Fruit fly (Drosophila melanogaster) whole organism, adult: Measurements from ENCODE around the gene tplus3b.
A peak's percentile ranks its signal among the peaks of the same experiment; 100 is the strongest.

Experiments
- CG12768 ChIP-seq: fragments of 200-800 bp; sonication (Bioruptor generic); optimal IDR thresholded peaks from 2 replicates; lab custom pipeline; 2017; ENCODE audit warnings: missing biosample characterization, missing genetic modification characterization, mild to moderate bottlenecking, moderate library complexity, missing genetic modification reagents
- CG14711 ChIP-seq: fragments of 200-800 bp; sonication (Bioruptor generic); optimal IDR thresholded peaks from 2 replicates; lab custom pipeline; 2018; ENCODE audit warnings: missing biosample characterization, mild to moderate bottlenecking, missing genetic modification characterization, moderate library complexity
- CG1620 ChIP-seq: fragments of 200-800 bp; sonication (Bioruptor generic); optimal IDR thresholded peaks from 2 replicates; lab custom pipeline; 2016; ENCODE audit warnings: missing biosample characterization, missing genetic modification characterization
- CG5204 ChIP-seq: fragments of 200-800 bp; sonication (Bioruptor generic); optimal IDR thresholded peaks from 2 replicates; lab custom pipeline; 2016; ENCODE audit warnings: missing biosample characterization, missing genetic modification characterization
- CG7045 ChIP-seq: fragments of 200-800 bp; sonication (Bioruptor generic); optimal IDR thresholded peaks from 2 replicates; lab custom pipeline; 2017; ENCODE audit warnings: missing biosample characterization, mild to moderate bottlenecking, missing genetic modification characterization
- CG7101 ChIP-seq: fragments of 200-800 bp; sonication (Bioruptor generic); optimal IDR thresholded peaks from 2 replicates; lab custom pipeline; 2018; ENCODE audit warnings: missing biosample characterization, mild to moderate bottlenecking, missing genetic modification characterization, moderate library complexity
- Clk ChIP-seq: fragments of 200-800 bp; sonication (Bioruptor generic); optimal IDR thresholded peaks from 2 replicates; lab custom pipeline; 2017; ENCODE audit warnings: missing biosample characterization, missing genetic modification characterization
- Crg-1 ChIP-seq: fragments of 200-800 bp; sonication (Bioruptor generic); optimal IDR thresholded peaks from 2 replicates; lab custom pipeline; 2016; ENCODE audit warnings: missing biosample characterization, missing genetic modification characterization
- Hr96 ChIP-seq: fragments of 200-800 bp; sonication (Bioruptor generic); optimal IDR thresholded peaks from 2 replicates; lab custom pipeline; 2016; ENCODE audit warnings: missing biosample characterization, missing genetic modification characterization
- Mnt ChIP-seq: fragments of 200-800 bp; sonication (Bioruptor generic); optimal IDR thresholded peaks from 2 replicates; lab custom pipeline; 2016; ENCODE audit warnings: missing biosample characterization, mild to moderate bottlenecking, missing genetic modification characterization
- bab1 ChIP-seq: fragments of 200-800 bp; sonication (Bioruptor generic); optimal IDR thresholded peaks from 3 replicates; lab custom pipeline; 2019; ENCODE audit warnings: missing biosample characterization, mild to moderate bottlenecking, missing genetic modification characterization, moderate library complexity
- cic ChIP-seq: fragments of 200-800 bp; sonication (Bioruptor generic); optimal IDR thresholded peaks from 2 replicates; lab custom pipeline; 2017; ENCODE audit warnings: missing biosample characterization, mild to moderate bottlenecking, missing genetic modification characterization, moderate library complexity
- cnc ChIP-seq, 2 experiments: fragments of >200 bp; optimal IDR thresholded peaks; 2 replicates each; lab custom pipeline; 2017
- kay ChIP-seq: fragments of 200-800 bp; sonication (Bioruptor generic); peaks from one replicate; lab custom pipeline; 2016; ENCODE audit warnings: missing biosample characterization, missing genetic modification characterization, borderline replicate concordance
- ovo ChIP-seq: fragments of 200-800 bp; sonication (Bioruptor generic); optimal IDR thresholded peaks from 2 replicates; lab custom pipeline; 2016; ENCODE audit warnings: missing biosample characterization, missing genetic modification characterization
- pad ChIP-seq: fragments of 200-800 bp; sonication (Bioruptor generic); optimal IDR thresholded peaks from 3 replicates; lab custom pipeline; 2017; ENCODE audit warnings: missing biosample characterization, missing genetic modification characterization, mild to moderate bottlenecking, moderate library complexity, missing genetic modification reagents
- tj ChIP-seq: fragments of 200-800 bp; sonication (Bioruptor generic); optimal IDR thresholded peaks from 3 replicates; lab custom pipeline; 2017; ENCODE audit warnings: missing biosample characterization, mild to moderate bottlenecking, missing genetic modification characterization, moderate library complexity
- toe ChIP-seq: fragments of 200-800 bp; sonication (Bioruptor generic); optimal IDR thresholded peaks from 2 replicates; lab custom pipeline; 2016; ENCODE audit warnings: missing biosample characterization, missing genetic modification characterization

The tplus3b gene

dm6 chr2L:22104301-22104700, at the start of gene tplus3b:
Gene tplus3b, minus strand, starts transcription at chr2L:22104401.
- TF ChIP-seq CG12768 (GFP tag; lab: Kevin White, UChicago): no peak
- no peak for TF ChIP-seq Hr96 (GFP tag; lab: Kevin White, UChicago)
- TF ChIP-seq tj: no peak
- no peak for TF ChIP-seq CG14711 (tag; lab: Kevin White, UChicago)
- TF ChIP-seq Clk (GFP tag; lab: Kevin White, UChicago): no peak
- no peak for TF ChIP-seq pad (GFP tag; lab: Kevin White, UChicago)
- no peak for TF ChIP-seq Crg-1 (GFP tag; lab: Kevin White, UChicago)
- TF ChIP-seq CG1620: no peak
- TF ChIP-seq kay (GFP tag; lab: Kevin White, UChicago): no peak
- TF ChIP-seq CG7045 (GFP tag; lab: Kevin White, UChicago): no peak

- TF ChIP-seq Crg-1 (GFP tag; lab: Kevin White, UChicago): no peak
- TF ChIP-seq CG7101: no peak
- no peak for TF ChIP-seq Mnt (GFP tag; lab: Kevin White, UChicago)
- TF ChIP-seq toe (GFP tag; lab: Kevin White, UChicago): no peak
- TF ChIP-seq tj: no peak
- TF ChIP-seq CG5204 (GFP tag; lab: Kevin White, UChicago): no peak
- TF ChIP-seq bab1 (GFP tag; lab: Kevin White, UChicago): no peak
- TF ChIP-seq cnc (optimal IDR thresholded peaks at IDR 0.05; lab: Kevin White, UChicago): no peak
- TF ChIP-seq kay (GFP tag; lab: Kevin White, UChicago): no peak
- TF ChIP-seq CG7045 (GFP tag; lab: Kevin White, UChicago): no peak
- TF ChIP-seq pad (GFP tag; lab: Kevin White, UChicago): no peak
- TF ChIP-seq Hr96 (GFP tag; lab: Kevin White, UChicago): no peak
- TF ChIP-seq ovo: no peak
- TF ChIP-seq CG12768 (GFP tag; lab: Kevin White, UChicago): no peak
- no peak for TF ChIP-seq Clk (GFP tag; lab: Kevin White, UChicago)
- TF ChIP-seq CG14711 (tag; lab: Kevin White, UChicago): no peak
These were observed 49.0 kb upstream of the tplus3b start for dm6 chr2L:22153246-22153645.

dm6 chr2L:22151323-22151722, 47.1 kb upstream of the tplus3b start, which contains the start of gene dunk:
Gene dunk, plus strand, starts transcription at chr2L:22151623.
- TF ChIP-seq tj (no peak), pad (GFP tag; lab: Kevin White, UChicago) (no peak), toe (GFP tag; lab: Kevin White, UChicago) (no peak), cnc (optimal IDR thresholded peaks at IDR 0.05; lab: Kevin White, UChicago) (no peak), CG5204 (GFP tag; lab: Kevin White, UChicago) (no peak)

- no peak for TF ChIP-seq CG1620
- TF ChIP-seq cic (GFP tag; lab: Kevin White, UChicago): no peak
- peak; percentile 27 for TF ChIP-seq tj
- peak; percentile 7 for TF ChIP-seq CG14711 (tag; lab: Kevin White, UChicago)
- no peak for TF ChIP-seq Crg-1 (GFP tag; lab: Kevin White, UChicago)
- TF ChIP-seq kay (GFP tag; lab: Kevin White, UChicago): peak; percentile 89
These were observed 44.5 kb upstream of the tplus3b start for dm6 chr2L:22148713-22149112.

dm6 chr2L:22146247-22146646, 42.0 kb upstream of the tplus3b start:
- no peak for TF ChIP-seq pad (GFP tag; lab: Kevin White, UChicago)

dm6 chr2L:22145269-22145917, 41.2 kb upstream of the tplus3b start:
- no peak for TF ChIP-seq tj

dm6 chr2L:22144127-22144526, 39.9 kb upstream of the tplus3b start:
- TF ChIP-seq CG7101: no peak
- no peak for TF ChIP-seq ovo
- TF ChIP-seq kay (GFP tag; lab: Kevin White, UChicago): peak; percentile 89

dm6 chr2L:22142696-22143176, 38.5 kb upstream of the tplus3b start:
- TF ChIP-seq pad (GFP tag; lab: Kevin White, UChicago): no peak
- TF ChIP-seq toe (GFP tag; lab: Kevin White, UChicago): no peak
- TF ChIP-seq Mnt (GFP tag; lab: Kevin White, UChicago): no peak
- no peak for TF ChIP-seq CG14711 (tag; lab: Kevin White, UChicago)
- no peak for TF ChIP-seq Hr96 (GFP tag; lab: Kevin White, UChicago)
- TF ChIP-seq kay (GFP tag; lab: Kevin White, UChicago): no peak
- no peak for TF ChIP-seq CG7045 (GFP tag; lab: Kevin White, UChicago)
